Worm (Caenorhabditis elegans): Measurements from ENCODE around the gene srab-14.
A peak's percentile ranks its signal among the peaks of the same experiment; 100 is the strongest.

srab-14 gene

DNA sequence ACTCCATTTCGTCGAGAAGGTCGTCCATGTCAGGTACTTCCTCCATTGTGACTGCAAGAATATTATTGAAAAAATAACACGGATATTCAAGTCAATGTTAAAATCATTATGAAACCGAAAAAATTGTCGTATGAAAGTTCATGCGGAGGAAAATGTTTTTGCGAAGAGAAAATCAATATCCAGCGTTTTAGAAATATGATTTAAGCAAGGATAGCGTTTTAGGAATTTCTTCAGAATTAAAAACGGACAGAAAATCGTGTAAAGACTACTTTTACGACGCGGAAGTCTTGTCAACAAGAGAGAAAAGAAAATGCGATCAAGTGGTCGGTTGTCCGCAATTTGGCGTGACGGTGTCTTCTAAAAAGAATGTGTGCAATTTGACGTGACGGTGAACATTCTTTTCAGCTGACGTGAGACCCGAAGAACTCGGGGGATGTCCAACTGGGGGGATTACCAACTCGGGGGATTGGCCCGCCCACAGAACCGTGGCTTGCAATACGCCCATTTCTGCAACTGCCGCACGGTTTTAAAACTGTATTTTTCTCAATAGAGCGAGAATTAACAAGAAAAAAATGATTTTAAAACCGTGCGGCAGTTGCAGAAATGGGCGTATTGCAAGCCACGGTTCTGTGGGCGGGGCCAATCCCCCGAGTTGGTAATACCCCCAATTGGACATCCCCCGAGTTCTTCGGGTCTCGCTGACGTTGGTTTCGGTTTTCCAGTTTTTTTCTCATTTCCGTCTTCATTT lies 20.6 kb downstream of the srab-14 start, which contains the start of the genes aka-1 and ubc-6 (continued):
- no peak for TF ChIP-seq hlh-13 (GFP tag; optimal IDR thresholded peaks at IDR 0.05)
- TF ChIP-seq dve-1 (tag; optimal IDR thresholded peaks at IDR 0.05) = no peak
- no peak for TF ChIP-seq sox-2 (GFP tag; IDR thresholded peaks at IDR 0.05)
- no peak for TF ChIP-seq elt-2 (tag; optimal IDR thresholded peaks at IDR 0.05)
- TF ChIP-seq unc-55 (GFP tag; optimal IDR thresholded peaks at IDR 0.05) = peak; percentile 1
- TF ChIP-seq ztf-16 (tag; optimal IDR thresholded peaks at IDR 0.05) = peak; percentile 18
- TF ChIP-seq npax-4 (tag; optimal IDR thresholded peaks at IDR 0.05) = no peak
- peak; percentile 38 for TF ChIP-seq madf-2 (tag; optimal IDR thresholded peaks at IDR 0.05)
- peak; percentile 70 for TF ChIP-seq ceh-34 (tag; optimal IDR thresholded peaks at IDR 0.05)
- TF ChIP-seq ets-4 (tag; optimal IDR thresholded peaks at IDR 0.05) = peak; percentile 49
- peak; percentile 31 for TF ChIP-seq zip-5 (tag; optimal IDR thresholded peaks at IDR 0.05)
- TF ChIP-seq fkh-6 (tag; optimal IDR thresholded peaks at IDR 0.05) = no peak
- TF ChIP-seq tbx-2 (tag; optimal IDR thresholded peaks at IDR 0.05) = peak; percentile 90
- TF ChIP-seq mec-3 (tag; optimal IDR thresholded peaks at IDR 0.05; ENCODE audit: borderline replicate concordance) = no peak
- no peak for TF ChIP-seq K02D7.2 (tag; optimal IDR thresholded peaks at IDR 0.05)
- no peak for TF ChIP-seq ahr-1 (tag; optimal IDR thresholded peaks at IDR 0.05)
- peak; percentile 53 for TF ChIP-seq hlh-8 (tag; optimal IDR thresholded peaks at IDR 0.05)
- peak; percentile 13 for TF ChIP-seq gmeb-2 (tag; optimal IDR thresholded peaks at IDR 0.05)
- TF ChIP-seq ceh-19 (GFP tag; optimal IDR thresholded peaks at IDR 0.05) = no peak
- no peak for TF ChIP-seq odd-2 (tag; optimal IDR thresholded peaks at IDR 0.05)
- no peak for TF ChIP-seq sox-4 (tag; optimal IDR thresholded peaks at IDR 0.05)
- TF ChIP-seq hlh-6 (tag; optimal IDR thresholded peaks at IDR 0.05) = peak; percentile 67
- peak; percentile 44; the same call in 1 of the 2 replicates for TF ChIP-seq ceh-45 (GFP tag; IDR thresholded peaks at IDR 0.05)
- TF ChIP-seq lin-11 (tag; optimal IDR thresholded peaks at IDR 0.05) = no peak
- TF ChIP-seq unc-3 (GFP tag; conservative IDR thresholded peaks at IDR 0.05) = 0 out of 2 replicates have a peak, but pooled peaks have one; percentile 17
- TF ChIP-seq unc-3 (tag; optimal IDR thresholded peaks at IDR 0.05) = no peak
- peak; percentile 54 for TF ChIP-seq ceh-2 (tag; optimal IDR thresholded peaks at IDR 0.05)
- peak; percentile 68 for TF ChIP-seq C08G9.2 (tag; optimal IDR thresholded peaks at IDR 0.05)
- no peak for TF ChIP-seq syd-9 (tag; optimal IDR thresholded peaks at IDR 0.05)
- no peak for TF ChIP-seq ttx-3 (tag; optimal IDR thresholded peaks at IDR 0.05)
- TF ChIP-seq nfya-1 (tag; optimal IDR thresholded peaks at IDR 0.05) = peak; percentile 64
- TF ChIP-seq pat-9 (tag; optimal IDR thresholded peaks at IDR 0.05) = no peak
- peak; percentile 72 for TF ChIP-seq fax-1 (tag; optimal IDR thresholded peaks at IDR 0.05)
- TF ChIP-seq hlh-15 (tag; optimal IDR thresholded peaks at IDR 0.05) = no peak

ce11 chrII:7469318-7469717 lies 30.0 kb downstream of the srab-14 start:
- TF ChIP-seq unc-42 (tag; optimal IDR thresholded peaks at IDR 0.05) = peak; percentile 64
- TF ChIP-seq ceh-22 (tag; optimal IDR thresholded peaks at IDR 0.05) = no peak

- TF ChIP-seq hlh-8 (tag; optimal IDR thresholded peaks at IDR 0.05) (no peak), dmd-4 (tag; optimal IDR thresholded peaks at IDR 0.05; ENCODE audit: borderline replicate concordance) (no peak), hlh-30 (tag; optimal IDR thresholded peaks at IDR 0.05; ENCODE audit: insufficient read depth) (no peak), fkh-10 (GFP tag; optimal IDR thresholded peaks at IDR 0.05) (no peak), mec-3 (tag; optimal IDR thresholded peaks at IDR 0.05; ENCODE audit: borderline replicate concordance) (no peak), unc-86 (tag; optimal IDR thresholded peaks at IDR 0.05) (no peak), ceh-48 (tag; optimal IDR thresholded peaks at IDR 0.05) (no peak), hlh-13 (GFP tag; optimal IDR thresholded peaks at IDR 0.05) (no peak), ceh-14 (tag; optimal IDR thresholded peaks at IDR 0.05) (no peak), che-1 (tag; optimal IDR thresholded peaks at IDR 0.05) (no peak), hlh-6 (tag; optimal IDR thresholded peaks at IDR 0.05) (no peak), elt-4 (tag; optimal IDR thresholded peaks at IDR 0.05) (no peak)
Measured at ce11 chrII:7465519-7465918, 33.8 kb downstream of the srab-14 start, which contains the start of gene sro-1. Gene sro-1, minus strand, starts transcription at chrII:7465619.

All from whole organism, late embryonic.